Fruit fly (Drosophila melanogaster) S2 (cell line): ENCODE results near the gene CG33110.

Experiments
- CG8478 ChIP-seq: fragments of >200 bp; optimal IDR thresholded peaks from 2 replicates; lab custom pipeline; 2018
- CTCF ChIP-seq, 2 experiments: fragments of >200 bp; optimal IDR thresholded peaks; 2 replicates each; lab custom pipeline; 2018

DNA sequence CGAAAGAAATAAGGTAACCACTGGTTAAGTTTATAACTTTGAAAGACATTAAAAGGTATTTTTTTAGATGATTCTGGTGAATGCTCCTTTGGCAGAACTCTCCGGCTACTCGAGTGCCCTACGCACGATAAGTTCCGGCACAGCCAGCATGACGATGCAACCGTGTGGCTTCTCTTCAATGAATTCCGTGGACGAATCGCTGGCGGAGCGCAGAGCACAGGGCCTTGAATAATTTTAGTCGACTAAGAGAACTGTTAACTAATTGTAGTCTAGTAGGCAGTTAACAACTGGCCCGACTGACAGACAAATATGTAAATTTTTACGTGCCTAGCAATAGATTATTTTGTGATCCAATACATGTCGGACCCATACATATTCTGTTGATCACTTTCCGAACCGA is 46.2 kb downstream of the CG33110 start, which contains the start of gene CG31161:
- TF ChIP-seq CG8478 (no peak), CTCF (optimal IDR thresholded peaks at IDR 0.05; lab: Kevin White, UChicago) (no peak)
